Worm (Caenorhabditis elegans) whole organism, young adult: ENCODE data around the gene col-126.

Experiments
- D2030.7 ChIP-seq: fragments of 200-800 bp; sonication (Bioruptor generic); IDR thresholded peaks from 2 replicates; pipeline ENCODE4 v1.3.6; 2022; ENCODE audit warnings: missing genetic modification reagents, missing genetic modification characterization, missing compliant biosample characterization
- F39B2.1 ChIP-seq: fragments of 200-800 bp; sonication (Bioruptor generic); IDR thresholded peaks from 2 replicates; pipeline ENCODE4 v1.3.6; 2022; ENCODE audit warnings: missing genetic modification reagents, missing genetic modification characterization, missing compliant biosample characterization
- ama-1 ChIP-seq, 3 experiments: fragments of 150-350 bp in 1 of 3; sonication (generic microtip) in 2 of 3; optimal IDR thresholded peaks; 2 replicates each; lab custom pipeline; 2014 to 2018; ENCODE audit warnings: missing biosample characterization in 2 of 3, missing genetic modification characterization in 2 of 3, missing genetic modification reagents in 2 of 3
- bed-2 ChIP-seq: fragments of 200-800 bp; sonication (Bioruptor generic); IDR thresholded peaks from 2 replicates; pipeline ENCODE4 v1.3.6; 2022; ENCODE audit warnings: missing genetic modification reagents, missing genetic modification characterization, missing compliant biosample characterization
- dox-1 ChIP-seq: fragments of 200-800 bp; sonication (Bioruptor generic); IDR thresholded peaks from 2 replicates; pipeline ENCODE4 v1.3.6; 2022; ENCODE audit warnings: missing genetic modification reagents, missing genetic modification characterization, missing compliant biosample characterization
- egl-18 ChIP-seq: fragments of 200-800 bp; sonication (Bioruptor generic); IDR thresholded peaks from 2 replicates; pipeline ENCODE4 v1.3.6; 2022; ENCODE audit warnings: missing genetic modification reagents, missing genetic modification characterization, missing compliant biosample characterization
- nfya-1 ChIP-seq: sonication (generic microtip); optimal IDR thresholded peaks from 2 replicates; lab custom pipeline; 2017; ENCODE audit warnings: antibody characterized with exemption, missing compliant biosample characterization, missing genetic modification characterization, borderline replicate concordance; ENCODE audit not compliant: insufficient read depth
- pha-4 ChIP-seq: fragments of 150-350 bp; sonication (generic microtip); optimal IDR thresholded peaks from 2 replicates; lab custom pipeline; 2014; ENCODE audit warnings: missing biosample characterization, missing genetic modification reagents, missing genetic modification characterization
- rec-8 ChIP-seq, 2 experiments: sonication (generic microtip); optimal IDR thresholded peaks; 2 replicates each; lab custom pipeline; 2016; ENCODE audit warnings: mild to moderate bottlenecking in 2 of 2, missing genetic modification characterization in 2 of 2, missing genetic modification reagents in 2 of 2, missing genotype in 2 of 2, missing biosample characterization in 1 of 2, missing compliant biosample characterization in 1 of 2, moderate library complexity in 1 of 2

DNA sequence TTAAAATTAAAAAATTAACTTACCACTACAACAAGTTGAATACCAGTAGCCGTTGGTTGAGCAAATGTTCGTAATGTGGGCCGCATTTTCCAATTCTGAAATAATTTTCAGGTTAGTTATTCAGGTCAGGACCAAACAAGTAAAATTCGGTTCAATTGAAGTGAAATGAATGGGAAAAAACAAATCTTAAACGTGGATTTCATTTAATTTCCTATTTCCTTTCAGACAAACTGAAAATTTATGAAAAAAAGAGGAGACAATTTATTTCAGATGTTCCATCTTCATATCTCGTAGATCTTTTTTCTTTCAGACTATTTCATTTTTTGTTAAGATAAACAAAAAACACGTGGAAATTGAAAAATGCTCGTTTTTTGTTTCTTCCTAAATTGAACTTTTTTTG lies 21.8 kb upstream of the col-126 start, which contains the start of gene C05C12.6:
- TF ChIP-seq rec-8 (tag; optimal IDR thresholded peaks at IDR 0.05; lab: Kevin White, UChicago) (no peak), nfya-1 (no peak), ama-1 (optimal IDR thresholded peaks at IDR 0.05; lab: Kevin White, UChicago) (no peak), ama-1 (GFP tag; optimal IDR thresholded peaks at IDR 0.05; lab: Kevin White, UChicago) (no peak), pha-4 (tag; lab: Kevin White, UChicago) (no peak), F39B2.1 (GFP tag; lab: Robert Waterston, UW) (no peak), dox-1 (GFP tag; lab: Robert Waterston, UW) (no peak), D2030.7 (no peak), egl-18 (GFP tag; lab: Robert Waterston, UW) (no peak), bed-2 (GFP tag; lab: Robert Waterston, UW) (no peak)
